Fruit fly (Drosophila melanogaster) ovary, adult (tissue): Measurements from ENCODE around the gene CG5346.

ENCODE experiments used
- CG17801 ChIP-seq: fragments of 200-800 bp; optimal IDR thresholded peaks from 2 replicates; lab custom pipeline; 2019; ENCODE audit warnings: missing biosample characterization, mild to moderate bottlenecking, missing genetic modification characterization, moderate library complexity; ENCODE audit not compliant: partially characterized antibody

Gene CG5346

DNA sequence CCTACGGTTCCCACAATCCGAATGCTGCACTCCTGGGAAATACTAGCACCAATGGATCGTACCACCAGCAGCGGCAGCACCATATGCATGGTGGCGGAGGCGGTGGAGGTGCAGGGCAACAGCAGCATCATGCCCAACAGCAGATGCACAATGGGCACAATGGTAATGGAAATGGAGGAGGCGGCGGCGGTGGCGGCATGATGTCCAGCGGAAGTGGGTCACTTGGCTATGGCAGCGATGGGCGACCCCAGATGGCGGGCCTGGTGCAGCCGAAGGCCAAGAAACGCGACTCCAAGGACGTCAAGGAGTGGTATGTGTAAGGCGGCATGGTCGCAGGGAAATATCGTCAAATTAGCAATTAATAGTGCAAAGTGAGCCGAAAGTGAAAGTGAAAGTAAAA, 44.9 kb downstream of the CG5346 start:
- no peak for TF ChIP-seq CG17801 (GFP tag; lab: Kevin White, UChicago)
